Worm (Caenorhabditis elegans) whole organism, late embryonic: ENCODE data around the gene tbce-1.

ENCODE experiments used
- ama-1 ChIP-seq: fragments of 150-350 bp; optimal IDR thresholded peaks from 2 replicates; lab custom pipeline; 2014
- dmd-4 ChIP-seq: sonication (generic microtip); optimal IDR thresholded peaks from 2 replicates; lab custom pipeline; 2016; ENCODE audit warnings: borderline replicate concordance, missing genetic modification characterization, missing compliant biosample characterization
- ets-4 ChIP-seq: sonication (generic microtip); optimal IDR thresholded peaks from 2 replicates; lab custom pipeline; 2016; ENCODE audit warnings: missing genetic modification characterization, missing compliant biosample characterization
- fkh-10 ChIP-seq: fragments of 150-350 bp; optimal IDR thresholded peaks from 2 replicates; lab custom pipeline; 2014; ENCODE audit warnings: missing biosample characterization, missing genetic modification reagents, missing genetic modification characterization
- hlh-30 ChIP-seq: sonication (generic microtip); optimal IDR thresholded peaks from 2 replicates; lab custom pipeline; 2017; ENCODE audit warnings: antibody characterized with exemption, missing genetic modification characterization, missing compliant biosample characterization; ENCODE audit not compliant: insufficient read depth
- pag-3 ChIP-seq: sonication (generic microtip); optimal IDR thresholded peaks from 2 replicates; lab custom pipeline; 2016; ENCODE audit warnings: missing compliant biosample characterization, missing genetic modification characterization, borderline replicate concordance
- tbx-2 ChIP-seq: sonication (generic microtip); optimal IDR thresholded peaks from 2 replicates; lab custom pipeline; 2016; ENCODE audit warnings: missing genetic modification characterization, missing compliant biosample characterization
- unc-3 ChIP-seq, 2 experiments: fragments of 200-800 bp in 1 of 2; sonication (Bioruptor generic) in 1 of 2; sonication (generic microtip) in 1 of 2; conservative IDR thresholded peaks in 1 of 2; optimal IDR thresholded peaks in 1 of 2; 2 replicates each; pipeline versions ENCODE4 v1.3.6 to Lab custom; 2016 to 2022; ENCODE audit warnings: missing compliant biosample characterization in 2 of 2, missing genetic modification characterization in 2 of 2, missing genetic modification reagents in 1 of 2

DNA sequence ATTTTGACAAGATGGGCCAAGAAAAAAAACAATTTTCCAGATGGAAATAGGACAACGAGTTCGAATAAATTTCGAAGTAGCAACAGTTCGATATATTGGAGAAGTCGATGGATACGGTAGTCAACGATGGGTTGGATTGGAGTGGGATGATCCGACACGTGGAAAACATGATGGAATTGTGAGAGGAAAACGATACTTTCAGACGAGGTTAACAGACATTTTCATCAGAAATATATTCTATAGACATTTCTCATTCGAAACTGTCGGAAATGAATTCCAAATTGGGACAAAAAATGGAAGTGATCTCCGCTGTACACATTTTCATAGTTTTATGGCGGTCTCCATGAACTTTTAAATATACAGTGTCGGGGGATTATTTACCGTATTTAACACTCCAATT, at the start of gene tbce-1:
- TF ChIP-seq fkh-10 (GFP tag; lab: Kevin White, UChicago), result no peak
- no peak for TF ChIP-seq hlh-30 (tag; lab: Kevin White, UChicago)
- TF ChIP-seq dmd-4 (tag; lab: Kevin White, UChicago), result no peak
- no peak for TF ChIP-seq tbx-2
- no peak for TF ChIP-seq pag-3 (tag; lab: Kevin White, UChicago)
- TF ChIP-seq ama-1 (lab: Kevin White, UChicago), result no peak
- no peak for TF ChIP-seq ets-4 (tag; lab: Kevin White, UChicago)
- no peak for TF ChIP-seq unc-3 (GFP tag; conservative IDR thresholded peaks at IDR 0.05; lab: Robert Waterston, UW)
- TF ChIP-seq unc-3 (tag; optimal IDR thresholded peaks at IDR 0.05; lab: Kevin White, UChicago), result no peak
